Worm (Caenorhabditis elegans) whole organism, early embryonic: Measurements from ENCODE around the gene ZK354.3.
"Not testable (repeated sequence)": the region's sequence is repeated elsewhere in the genome, so short reads cannot be mapped to it uniquely, and the experiment has no call there.

Source experiments
- ama-1 ChIP-seq: fragments of 150-350 bp; optimal IDR thresholded peaks from 2 replicates; lab custom pipeline; 2014
- flt-1 ChIP-seq: fragments of 200-800 bp; sonication (Bioruptor generic); IDR thresholded peaks from 2 replicates; pipeline ENCODE4 v1.3.6; 2022; ENCODE audit warnings: missing genetic modification characterization, missing compliant biosample characterization

- TF ChIP-seq flt-1, ama-1: not testable (repeated sequence)
Observed at ce11 chrIV:5316223-5316622, 6.4 kb downstream of the ZK354.3 start, which contains the start of gene msp-65.
